Fruit fly (Drosophila melanogaster) whole organism, embryonic: ENCODE data around the gene UQCR-Q.

Experiments
- CG10147 ChIP-seq: fragments of 200-800 bp; sonication (Bioruptor generic); optimal IDR thresholded peaks from 2 replicates; lab custom pipeline; 2019; ENCODE audit warnings: missing biosample characterization, mild to moderate bottlenecking, missing genetic modification characterization, moderate library complexity
- CG11085 ChIP-seq: fragments of 200-800 bp; sonication (Bioruptor generic); IDR thresholded peaks from 2 replicates; pipeline ENCODE4 v1.3.6; 2022; ENCODE audit warnings: missing biosample characterization, missing genetic modification characterization
- CG11247 ChIP-seq: fragments of 200-800 bp; sonication (Bioruptor generic); IDR thresholded peaks from 2 replicates; pipeline ENCODE4 v1.3.6; 2022; ENCODE audit warnings: missing biosample characterization, missing genetic modification characterization
- CG12769 ChIP-seq: fragments of 200-800 bp; sonication (Bioruptor generic); optimal IDR thresholded peaks from 2 replicates; lab custom pipeline; 2019; ENCODE audit warnings: missing biosample characterization, mild to moderate bottlenecking, missing genetic modification characterization, moderate library complexity
- CG13123 ChIP-seq: fragments of 200-800 bp; sonication (Bioruptor generic); optimal IDR thresholded peaks from 2 replicates; lab custom pipeline; 2016; ENCODE audit warnings: missing biosample characterization, missing genetic modification characterization
- CG13775 ChIP-seq: fragments of 200-800 bp; sonication (Bioruptor generic); optimal IDR thresholded peaks from 3 replicates; lab custom pipeline; 2017; ENCODE audit warnings: missing biosample characterization, mild to moderate bottlenecking, missing genetic modification characterization
- CG14014 ChIP-seq: fragments of 200-800 bp; sonication (Bioruptor generic); IDR thresholded peaks from 2 replicates; pipeline ENCODE4 v1.3.6; 2022; ENCODE audit warnings: missing biosample characterization, missing genetic modification characterization
- CG17186 ChIP-seq: fragments of 200-800 bp; sonication (Bioruptor generic); optimal IDR thresholded peaks from 3 replicates; lab custom pipeline; 2017; ENCODE audit warnings: missing biosample characterization, missing genetic modification reagents, missing genetic modification characterization
- CG18619 ChIP-seq: fragments of 200-800 bp; sonication (Bioruptor generic); optimal IDR thresholded peaks from 3 replicates; lab custom pipeline; 2017; ENCODE audit warnings: missing biosample characterization, mild to moderate bottlenecking, missing genetic modification characterization
- CG2120 ChIP-seq: fragments of 200-800 bp; sonication (Bioruptor generic); optimal IDR thresholded peaks from 3 replicates; lab custom pipeline; 2016; ENCODE audit warnings: missing biosample characterization, missing genetic modification characterization
- CG30403 ChIP-seq: fragments of 200-800 bp; sonication (Bioruptor generic); optimal IDR thresholded peaks from 3 replicates; lab custom pipeline; 2016; ENCODE audit warnings: missing biosample characterization, missing genetic modification characterization
- CG32532 ChIP-seq: fragments of 200-800 bp; sonication (Bioruptor generic); IDR thresholded peaks from 2 replicates; pipeline ENCODE4 v1.3.6; 2022; ENCODE audit warnings: missing biosample characterization, missing genetic modification characterization
- CG32772 ChIP-seq: fragments of 200-800 bp; sonication (Bioruptor generic); IDR thresholded peaks from 2 replicates; pipeline ENCODE4 v1.3.6; 2022; ENCODE audit warnings: missing biosample characterization, missing genetic modification characterization
- CG3407 ChIP-seq: fragments of 200-800 bp; sonication (Bioruptor generic); optimal IDR thresholded peaks from 2 replicates; lab custom pipeline; 2018; ENCODE audit warnings: missing biosample characterization, mild to moderate bottlenecking, missing genetic modification characterization
- CG4328 ChIP-seq: fragments of 200-800 bp; sonication (Bioruptor generic); optimal IDR thresholded peaks from 3 replicates; lab custom pipeline; 2017; ENCODE audit warnings: missing biosample characterization, missing genetic modification reagents, missing genetic modification characterization
- CG6854 ChIP-seq: fragments of 200-800 bp; sonication (Bioruptor generic); optimal IDR thresholded peaks from 3 replicates; lab custom pipeline; 2017; ENCODE audit warnings: missing biosample characterization, mild to moderate bottlenecking, missing genetic modification characterization
- CG7271 ChIP-seq: fragments of 200-800 bp; sonication (Bioruptor generic); optimal IDR thresholded peaks from 2 replicates; lab custom pipeline; 2018; ENCODE audit warnings: missing biosample characterization, mild to moderate bottlenecking, missing genetic modification characterization, moderate library complexity
- CG7786 ChIP-seq: fragments of 200-800 bp; sonication (Bioruptor generic); optimal IDR thresholded peaks from 2 replicates; lab custom pipeline; 2016; ENCODE audit warnings: missing biosample characterization, missing genetic modification characterization
- CG9437 ChIP-seq: fragments of 200-800 bp; sonication (Bioruptor generic); optimal IDR thresholded peaks from 2 replicates; lab custom pipeline; 2018; ENCODE audit warnings: missing biosample characterization, mild to moderate bottlenecking, missing genetic modification characterization
- Chrac-16 ChIP-seq: fragments of 200-800 bp; sonication (Bioruptor generic); optimal IDR thresholded peaks from 3 replicates; lab custom pipeline; 2016; ENCODE audit warnings: missing biosample characterization, missing genetic modification characterization
- CkIIα-i1 ChIP-seq: fragments of 200-800 bp; sonication (Bioruptor generic); IDR thresholded peaks from 2 replicates; pipeline ENCODE4 v1.3.6; 2022; ENCODE audit warnings: missing biosample characterization, missing genetic modification characterization
- Dp ChIP-seq: fragments of 200-800 bp; sonication (Bioruptor generic); optimal IDR thresholded peaks from 2 replicates; lab custom pipeline; 2018; ENCODE audit warnings: missing biosample characterization, mild to moderate bottlenecking, missing genetic modification characterization, moderate library complexity
- Elba2 ChIP-seq: fragments of 200-800 bp; sonication (Bioruptor generic); optimal IDR thresholded peaks from 3 replicates; lab custom pipeline; 2016; ENCODE audit warnings: missing biosample characterization, missing genetic modification characterization
- Ets65A ChIP-seq: fragments of 200-800 bp; sonication (Bioruptor generic); peaks from one replicate; lab custom pipeline; 2016; ENCODE audit warnings: missing biosample characterization, missing genetic modification characterization
- Ets97D ChIP-seq: fragments of 200-800 bp; sonication (Bioruptor generic); optimal IDR thresholded peaks from 3 replicates; lab custom pipeline; 2016; ENCODE audit warnings: missing biosample characterization, missing genetic modification characterization
- Fer1 ChIP-seq: fragments of 200-800 bp; sonication (Bioruptor generic); optimal IDR thresholded peaks from 2 replicates; lab custom pipeline; 2017; ENCODE audit warnings: missing biosample characterization, mild to moderate bottlenecking, missing genetic modification characterization
- Lhr ChIP-seq: fragments of 200-800 bp; sonication (Bioruptor generic); optimal IDR thresholded peaks from 3 replicates; lab custom pipeline; 2017; ENCODE audit warnings: mild to moderate bottlenecking, missing biosample characterization, missing genetic modification reagents, missing genetic modification characterization
- MESR4 ChIP-seq: fragments of 200-800 bp; sonication (Bioruptor generic); optimal IDR thresholded peaks from 2 replicates; lab custom pipeline; 2018; ENCODE audit warnings: missing biosample characterization, mild to moderate bottlenecking, missing genetic modification characterization, moderate library complexity
- Max ChIP-seq: fragments of 200-800 bp; sonication (Bioruptor generic); optimal IDR thresholded peaks from 2 replicates; lab custom pipeline; 2016; ENCODE audit warnings: missing biosample characterization, mild to moderate bottlenecking, missing genetic modification characterization
- Nf-YB ChIP-seq: fragments of 200-800 bp; sonication (Bioruptor generic); optimal IDR thresholded peaks from 3 replicates; lab custom pipeline; 2019; ENCODE audit warnings: missing biosample characterization, mild to moderate bottlenecking, missing genetic modification characterization, moderate library complexity
- Poxn ChIP-seq: fragments of 200-800 bp; sonication (Bioruptor generic); IDR thresholded peaks from 2 replicates; pipeline ENCODE4 v1.3.6; 2022; ENCODE audit warnings: missing biosample characterization, missing genetic modification characterization
- Ptx1 ChIP-seq: fragments of 200-800 bp; sonication (Bioruptor generic); IDR thresholded peaks from 2 replicates; pipeline ENCODE4 v1.3.6; 2022; ENCODE audit warnings: missing biosample characterization, missing genetic modification characterization
- Six4 ChIP-seq: fragments of 200-800 bp; sonication (Bioruptor generic); optimal IDR thresholded peaks from 2 replicates; lab custom pipeline; 2016; ENCODE audit warnings: missing biosample characterization, missing genetic modification characterization
- Sox100B ChIP-seq: fragments of 200-800 bp; sonication (Bioruptor generic); optimal IDR thresholded peaks from 3 replicates; lab custom pipeline; 2018; ENCODE audit warnings: missing biosample characterization, mild to moderate bottlenecking, missing genetic modification characterization
- Vsx1 ChIP-seq: fragments of 200-800 bp; sonication (Bioruptor generic); optimal IDR thresholded peaks from 2 replicates; lab custom pipeline; 2017; ENCODE audit warnings: missing biosample characterization, mild to moderate bottlenecking, missing genetic modification characterization, missing genetic modification reagents
- amos ChIP-seq: fragments of 200-800 bp; sonication (Bioruptor generic); IDR thresholded peaks from 2 replicates; pipeline ENCODE4 v1.3.6; 2022; ENCODE audit warnings: missing biosample characterization, missing genetic modification characterization; ENCODE audit not compliant: partially characterized antibody
- btn ChIP-seq: fragments of 200-800 bp; sonication (Bioruptor generic); optimal IDR thresholded peaks from 2 replicates; lab custom pipeline; 2016; ENCODE audit warnings: missing biosample characterization, missing genetic modification characterization
- chinmo ChIP-seq: fragments of 200-800 bp; sonication (Bioruptor generic); IDR thresholded peaks from 4 replicates; pipeline ENCODE4 v1.3.6; 2022; ENCODE audit warnings: missing biosample characterization, missing genetic modification characterization; ENCODE audit not compliant: partially characterized antibody
- corto ChIP-seq: fragments of 200-800 bp; sonication (Bioruptor generic); optimal IDR thresholded peaks from 2 replicates; lab custom pipeline; 2016; ENCODE audit warnings: missing biosample characterization, mild to moderate bottlenecking, missing genetic modification characterization, moderate library complexity
- exex ChIP-seq: fragments of 200-800 bp; sonication (Bioruptor generic); optimal IDR thresholded peaks from 4 replicates; lab custom pipeline; 2018; ENCODE audit warnings: missing biosample characterization, mild to moderate bottlenecking, missing genetic modification characterization, moderate library complexity
- gfzf ChIP-seq: fragments of 200-800 bp; sonication (Bioruptor generic); optimal IDR thresholded peaks from 2 replicates; lab custom pipeline; 2016; ENCODE audit warnings: missing biosample characterization, mild to moderate bottlenecking, missing genetic modification characterization, moderate library complexity
- grau ChIP-seq: fragments of 200-800 bp; optimal IDR thresholded peaks from 3 replicates; lab custom pipeline; 2019; ENCODE audit warnings: missing biosample characterization, mild to moderate bottlenecking, missing genetic modification characterization, moderate library complexity
- knrl ChIP-seq: fragments of 200-800 bp; sonication (Bioruptor generic); IDR thresholded peaks from 3 replicates; pipeline ENCODE4 v1.3.6; 2022; ENCODE audit warnings: missing biosample characterization, missing genetic modification characterization; ENCODE audit not compliant: partially characterized antibody
- lola ChIP-seq, 3 experiments: fragments of >200 bp in 2 of 3; fragments of 200-800 bp in 1 of 3; sonication (Bioruptor generic) in 1 of 3; optimal IDR thresholded peaks; 2 replicates each; lab custom pipeline; 2017 to 2019; ENCODE audit warnings: missing biosample characterization in 3 of 3, missing genetic modification characterization in 3 of 3, mild to moderate bottlenecking in 1 of 3, moderate library complexity in 1 of 3
- mirr ChIP-seq: fragments of 200-800 bp; sonication (Bioruptor generic); optimal IDR thresholded peaks from 3 replicates; lab custom pipeline; 2018; ENCODE audit warnings: missing biosample characterization, mild to moderate bottlenecking, missing genetic modification characterization
- nau ChIP-seq: fragments of 200-800 bp; sonication (Bioruptor generic); optimal IDR thresholded peaks from 3 replicates; lab custom pipeline; 2017; ENCODE audit warnings: missing biosample characterization, mild to moderate bottlenecking, missing genetic modification characterization, missing genetic modification reagents
- slbo ChIP-seq: fragments of 200-800 bp; sonication (Bioruptor generic); IDR thresholded peaks from 2 replicates; pipeline ENCODE4 v1.3.6; 2022; ENCODE audit warnings: missing biosample characterization, missing genetic modification characterization
- tna ChIP-seq: fragments of 200-800 bp; sonication (Bioruptor generic); IDR thresholded peaks from 2 replicates; pipeline ENCODE4 v1.3.6; 2022; ENCODE audit warnings: missing biosample characterization, missing genetic modification characterization; ENCODE audit not compliant: partially characterized antibody
- vnd ChIP-seq: fragments of 200-800 bp; sonication (Bioruptor generic); IDR thresholded peaks from 3 replicates; pipeline ENCODE4 v1.3.6; 2022; ENCODE audit warnings: missing biosample characterization, missing genetic modification characterization; ENCODE audit not compliant: partially characterized antibody
- yki ChIP-seq: fragments of >200 bp; optimal IDR thresholded peaks from 3 replicates; lab custom pipeline; 2018

UQCR-Q gene

dm6 chr3L:17475979-17476393 is 1.4 kb downstream of the UQCR-Q start, which contains the start of gene CG34250 (continued):
- TF ChIP-seq chinmo (GFP tag; lab: Robert Waterston, UW) = peak; percentile 62; the same call in 2 of the 4 replicates
- no peak for TF ChIP-seq CG11085 (GFP tag; lab: Robert Waterston, UW)
- TF ChIP-seq Fer1 = peak; percentile 30
- peak; percentile 76 for TF ChIP-seq Lhr
- peak; percentile 43; the same call in 1 of the 2 replicates for TF ChIP-seq tna
- peak; percentile 3 for TF ChIP-seq CG4328
- TF ChIP-seq Elba2 = peak; percentile 68
- no peak for TF ChIP-seq Ptx1
- peak; percentile 16 for TF ChIP-seq Nf-YB (GFP tag; lab: Kevin White, UChicago)
- peak; percentile 70 for TF ChIP-seq vnd (GFP tag; lab: Robert Waterston, UW)
- peak; percentile 46 for TF ChIP-seq CG18619
- TF ChIP-seq exex = peak; percentile 30
- TF ChIP-seq CG30403 (GFP tag; lab: Kevin White, UChicago) = peak; percentile 32
- TF ChIP-seq CG32532 = peak; percentile 51
- TF ChIP-seq slbo (GFP tag; lab: Robert Waterston, UW) = peak; percentile 47; the same call in 1 of the 2 replicates
- peak; percentile 49 for TF ChIP-seq grau (tag; lab: Kevin White, UChicago)
- peak; percentile 59 for TF ChIP-seq Ets97D (GFP tag; lab: Kevin White, UChicago)
- TF ChIP-seq btn = no peak
- peak; percentile 25 for TF ChIP-seq CG7786 (GFP tag; lab: Kevin White, UChicago)
- TF ChIP-seq Ets65A (GFP tag; lab: Kevin White, UChicago) = no peak
- peak; percentile 53 for TF ChIP-seq Max
- TF ChIP-seq CG12769 (tag; lab: Kevin White, UChicago) = peak; percentile 48
- 0 out of 2 replicates have a peak, but pooled peaks have one; percentile 18 for TF ChIP-seq CG14014 (GFP tag; lab: Robert Waterston, UW)
- TF ChIP-seq CG32772 (GFP tag; lab: Robert Waterston, UW) = no peak
- TF ChIP-seq CG17186 = peak; percentile 14
- TF ChIP-seq knrl (GFP tag; lab: Robert Waterston, UW) = peak; percentile 83
- peak; percentile 26 for TF ChIP-seq CG10147 (GFP tag; lab: Kevin White, UChicago)
- peak; percentile 67 for TF ChIP-seq CG2120 (GFP tag; lab: Kevin White, UChicago)
- no peak for TF ChIP-seq CG9437
- no peak for TF ChIP-seq CG7271 (tag; lab: Kevin White, UChicago)
- peak; percentile 28 for TF ChIP-seq nau (GFP tag; lab: Kevin White, UChicago)
- peak; percentile 78; the same call in 1 of the 2 replicates for TF ChIP-seq amos (GFP tag; lab: Robert Waterston, UW)
- TF ChIP-seq lola (GFP tag; optimal IDR thresholded peaks at IDR 0.05; lab: Kevin White, UChicago) = peak in 1 of 3 experiments; percentile 6
- peak; percentile 39 for TF ChIP-seq gfzf
- TF ChIP-seq CG11247 = no peak
- TF ChIP-seq CG13123 (GFP tag; lab: Kevin White, UChicago) = peak; percentile 36
- TF ChIP-seq CkIIα-i1 (GFP tag; lab: Robert Waterston, UW) = no peak
- peak; percentile 59 for TF ChIP-seq CG13775 (GFP tag; lab: Kevin White, UChicago)
- TF ChIP-seq CG6854 (GFP tag; lab: Kevin White, UChicago) = no peak
- no peak for TF ChIP-seq Poxn (GFP tag; lab: Robert Waterston, UW)
- peak; percentile 17 for TF ChIP-seq Vsx1 (GFP tag; lab: Kevin White, UChicago)
- TF ChIP-seq yki (lab: Kevin White, UChicago) = no peak
- no peak for TF ChIP-seq mirr (GFP tag; lab: Kevin White, UChicago)
- no peak for TF ChIP-seq Sox100B (GFP tag; lab: Kevin White, UChicago)
- peak; percentile 7 for TF ChIP-seq Six4 (GFP tag; lab: Kevin White, UChicago)
- TF ChIP-seq corto (GFP tag; lab: Kevin White, UChicago) = peak; percentile 51
- TF ChIP-seq MESR4 (GFP tag; lab: Kevin White, UChicago) = peak; percentile 89
- no peak for TF ChIP-seq CG3407 (GFP tag; lab: Kevin White, UChicago)
- TF ChIP-seq Chrac-16 (GFP tag; lab: Kevin White, UChicago) = peak; percentile 37
- TF ChIP-seq Dp (GFP tag; lab: Kevin White, UChicago) = peak; percentile 35
